Worm (Caenorhabditis elegans) whole organism, early embryonic: ENCODE measurements around the gene rpb-8.

Experiments
- B0310.2 ChIP-seq: sonication (generic microtip); optimal IDR thresholded peaks from 2 replicates; lab custom pipeline; 2016; ENCODE audit warnings: mild to moderate bottlenecking, missing genetic modification characterization, missing compliant biosample characterization
- F13C5.2 ChIP-seq: sonication (generic microtip); optimal IDR thresholded peaks from 2 replicates; lab custom pipeline; 2017; ENCODE audit warnings: mild to moderate bottlenecking, missing genetic modification characterization, inconsistent platforms, missing compliant biosample characterization
- aly-1 ChIP-seq: sonication (generic microtip); optimal IDR thresholded peaks from 2 replicates; lab custom pipeline; 2016; ENCODE audit warnings: missing genetic modification characterization, missing compliant biosample characterization
- ama-1 ChIP-seq: fragments of 150-350 bp; optimal IDR thresholded peaks from 2 replicates; lab custom pipeline; 2014
- ceh-13 ChIP-seq: fragments of 200-800 bp; sonication (Bioruptor generic); optimal IDR thresholded peaks from 2 replicates; lab custom pipeline; 2018; ENCODE audit warnings: mild to moderate bottlenecking, missing genetic modification characterization, missing compliant biosample characterization
- ceh-36 ChIP-seq: sonication (generic microtip); optimal IDR thresholded peaks from 2 replicates; lab custom pipeline; 2016; ENCODE audit warnings: missing genetic modification characterization, inconsistent platforms, missing compliant biosample characterization
- ets-7 ChIP-seq: sonication (generic microtip); optimal IDR thresholded peaks from 2 replicates; lab custom pipeline; 2016; ENCODE audit warnings: missing genotype, missing genetic modification characterization, missing compliant biosample characterization
- flt-1 ChIP-seq: fragments of 200-800 bp; sonication (Bioruptor generic); IDR thresholded peaks from 2 replicates; pipeline ENCODE4 v1.3.6; 2022; ENCODE audit warnings: missing genetic modification characterization, missing compliant biosample characterization
- hmbx-1 ChIP-seq: sonication (generic microtip); optimal IDR thresholded peaks from 2 replicates; lab custom pipeline; 2016; ENCODE audit warnings: mild to moderate bottlenecking, missing genetic modification characterization, missing compliant biosample characterization
- hmg-4 ChIP-seq: fragments of 200-800 bp; sonication (Bioruptor generic); optimal IDR thresholded peaks from 2 replicates; lab custom pipeline; 2018; ENCODE audit warnings: mild to moderate bottlenecking, missing genetic modification characterization, missing compliant biosample characterization
- hnd-1 ChIP-seq: sonication (generic microtip); optimal IDR thresholded peaks from 2 replicates; lab custom pipeline; 2016; ENCODE audit warnings: missing genetic modification characterization, missing compliant biosample characterization
- pes-1 ChIP-seq: fragments of 200-800 bp; sonication (Bioruptor generic); IDR thresholded peaks from 2 replicates; pipeline ENCODE4 v1.3.6; 2022; ENCODE audit warnings: missing genetic modification reagents, missing genetic modification characterization, missing compliant biosample characterization
- scrt-1 ChIP-seq: fragments of 200-800 bp; sonication (Bioruptor generic); IDR thresholded peaks from 2 replicates; pipeline ENCODE4 v1.3.6; 2022; ENCODE audit warnings: missing genetic modification characterization, missing compliant biosample characterization
- sea-1 ChIP-seq: fragments of 200-800 bp; sonication (Bioruptor generic); conservative IDR thresholded peaks from 2 replicates; pipeline ENCODE4 v1.3.6; 2022; ENCODE audit warnings: missing genetic modification characterization, missing compliant biosample characterization
- tbx-11 ChIP-seq: fragments of 200-800 bp; sonication (Bioruptor generic); IDR thresholded peaks from 2 replicates; pipeline ENCODE4 v1.3.6; 2022; ENCODE audit warnings: missing genetic modification characterization, missing compliant biosample characterization
- tbx-37 ChIP-seq: fragments of 200-800 bp; sonication (Bioruptor generic); conservative IDR thresholded peaks from 2 replicates; pipeline ENCODE4 v1.3.6; 2022; ENCODE audit warnings: missing genetic modification reagents, missing genetic modification characterization, missing compliant biosample characterization
- tra-4 ChIP-seq: sonication (generic microtip); optimal IDR thresholded peaks from 2 replicates; lab custom pipeline; 2017; ENCODE audit warnings: missing genetic modification characterization, missing compliant biosample characterization

Gene rpb-8

ce11 chrIII:4899035-4899578, 18.7 kb downstream of the rpb-8 start, which contains the start of gene nhl-2:
nhl-2 (minus strand) TSS chrIII:4899085.
- TF ChIP-seq ceh-36 (tag; lab: Kevin White, UChicago), result no peak
- TF ChIP-seq ceh-13 (GFP tag; lab: Kevin White, UChicago), result no peak
- no peak for TF ChIP-seq scrt-1 (GFP tag; lab: Robert Waterston, UW)
- TF ChIP-seq B0310.2 (tag; lab: Kevin White, UChicago), result no peak
- no peak for TF ChIP-seq sea-1 (GFP tag; lab: Robert Waterston, UW)
- TF ChIP-seq hnd-1, result no peak
- TF ChIP-seq hmbx-1 (tag; lab: Kevin White, UChicago), result no peak
- no peak for TF ChIP-seq flt-1
- no peak for TF ChIP-seq ama-1
- no peak for TF ChIP-seq tbx-37 (GFP tag; lab: Robert Waterston, UW)
- TF ChIP-seq tra-4 (tag; lab: Kevin White, UChicago), result no peak
- no peak for TF ChIP-seq aly-1 (tag; lab: Kevin White, UChicago)
- TF ChIP-seq tbx-11 (GFP tag; lab: Robert Waterston, UW), result no peak
- TF ChIP-seq pes-1, result no peak
- no peak for TF ChIP-seq F13C5.2 (tag; lab: Kevin White, UChicago)
- no peak for TF ChIP-seq ets-7 (tag; lab: Kevin White, UChicago)
- no peak for TF ChIP-seq hmg-4

ce11 chrIII:4895313-4895712, 22.5 kb downstream of the rpb-8 start:
- TF ChIP-seq scrt-1 (GFP tag; lab: Robert Waterston, UW) (no peak), sea-1 (GFP tag; lab: Robert Waterston, UW) (no peak), ceh-13 (GFP tag; lab: Kevin White, UChicago) (no peak), pes-1 (no peak), aly-1 (tag; lab: Kevin White, UChicago) (no peak), ets-7 (tag; lab: Kevin White, UChicago) (no peak), ama-1 (no peak), tbx-37 (GFP tag; lab: Robert Waterston, UW) (no peak), tbx-11 (GFP tag; lab: Robert Waterston, UW) (no peak), tra-4 (tag; lab: Kevin White, UChicago) (no peak), flt-1 (no peak), B0310.2 (tag; lab: Kevin White, UChicago) (no peak), ceh-36 (tag; lab: Kevin White, UChicago) (no peak), hmg-4 (no peak), hnd-1 (no peak)

ce11 chrIII:4893540-4893939, 24.3 kb downstream of the rpb-8 start, which contains the start of gene F26F4.6:
F26F4.6 (minus strand) TSS chrIII:4893640.
- TF ChIP-seq scrt-1 (GFP tag; lab: Robert Waterston, UW) (no peak), tbx-11 (GFP tag; lab: Robert Waterston, UW) (no peak), ceh-36 (tag; lab: Kevin White, UChicago) (no peak), ama-1 (no peak), ets-7 (tag; lab: Kevin White, UChicago) (no peak), flt-1 (no peak), hmg-4 (no peak), hmbx-1 (tag; lab: Kevin White, UChicago) (no peak), pes-1 (no peak), sea-1 (GFP tag; lab: Robert Waterston, UW) (no peak), aly-1 (tag; lab: Kevin White, UChicago) (no peak), tra-4 (tag; lab: Kevin White, UChicago) (no peak), ceh-13 (GFP tag; lab: Kevin White, UChicago) (no peak), B0310.2 (tag; lab: Kevin White, UChicago) (no peak), F13C5.2 (tag; lab: Kevin White, UChicago) (no peak)

ce11 chrIII:4890997-4891396, 26.8 kb downstream of the rpb-8 start, which contains the start of gene F26F4.5:
F26F4.5 (minus strand) TSS chrIII:4891252.
- no peak for TF ChIP-seq ama-1
- TF ChIP-seq tbx-37 (GFP tag; lab: Robert Waterston, UW), result no peak
- no peak for TF ChIP-seq tra-4 (tag; lab: Kevin White, UChicago)
- TF ChIP-seq ceh-13 (GFP tag; lab: Kevin White, UChicago), result no peak
- TF ChIP-seq aly-1 (tag; lab: Kevin White, UChicago), result no peak
- no peak for TF ChIP-seq ceh-36 (tag; lab: Kevin White, UChicago)
- TF ChIP-seq hmg-4, result no peak
- TF ChIP-seq ets-7 (tag; lab: Kevin White, UChicago), result no peak
- no peak for TF ChIP-seq tbx-11 (GFP tag; lab: Robert Waterston, UW)
- no peak for TF ChIP-seq flt-1
- no peak for TF ChIP-seq hnd-1
- no peak for TF ChIP-seq F13C5.2 (tag; lab: Kevin White, UChicago)
- TF ChIP-seq pes-1, result no peak
- no peak for TF ChIP-seq hmbx-1 (tag; lab: Kevin White, UChicago)
- TF ChIP-seq scrt-1 (GFP tag; lab: Robert Waterston, UW), result no peak

ce11 chrIII:4887291-4887690, 30.5 kb downstream of the rpb-8 start, which contains the start of gene clec-6:
clec-6 (minus strand) TSS chrIII:4887444.
- TF ChIP-seq hmbx-1 (tag; lab: Kevin White, UChicago) (no peak), pes-1 (no peak), ceh-13 (GFP tag; lab: Kevin White, UChicago) (no peak), F13C5.2 (tag; lab: Kevin White, UChicago) (no peak), hmg-4 (no peak), tra-4 (tag; lab: Kevin White, UChicago) (no peak), flt-1 (no peak), hnd-1 (no peak), ama-1 (no peak), ets-7 (tag; lab: Kevin White, UChicago) (no peak)

ce11 chrIII:4883429-4883828, 34.4 kb downstream of the rpb-8 start, which contains the start of gene clec-5:
clec-5 (minus strand) TSS chrIII:4883606.
- TF ChIP-seq tra-4 (tag; lab: Kevin White, UChicago), result no peak
- TF ChIP-seq hmg-4, result no peak
- no peak for TF ChIP-seq pes-1
- no peak for TF ChIP-seq scrt-1 (GFP tag; lab: Robert Waterston, UW)
- TF ChIP-seq F13C5.2 (tag; lab: Kevin White, UChicago), result no peak
- TF ChIP-seq hnd-1, result no peak
- no peak for TF ChIP-seq flt-1
- TF ChIP-seq ceh-13 (GFP tag; lab: Kevin White, UChicago), result no peak
- no peak for TF ChIP-seq hmbx-1 (tag; lab: Kevin White, UChicago)
- TF ChIP-seq sea-1 (GFP tag; lab: Robert Waterston, UW), result no peak
- TF ChIP-seq tbx-37 (GFP tag; lab: Robert Waterston, UW), result no peak
- no peak for TF ChIP-seq aly-1 (tag; lab: Kevin White, UChicago)
- TF ChIP-seq ets-7 (tag; lab: Kevin White, UChicago), result no peak
